Worm (Caenorhabditis elegans): ENCODE measurements around the gene nhr-105.
A peak's percentile ranks its signal among the peaks of the same experiment; 100 is the strongest.

Gene nhr-105

ce11 chrIV:7012731-7013445 lies 37.1 kb upstream of the nhr-105 start (continued):
- no peak for TF ChIP-seq efl-3 (GFP tag; optimal IDR thresholded peaks at IDR 0.05)

- TF ChIP-seq rnt-1 (tag; optimal IDR thresholded peaks at IDR 0.05) (no peak), ets-5 (GFP tag; IDR thresholded peaks at IDR 0.05) (no peak), nhr-20 (tag; optimal IDR thresholded peaks at IDR 0.05) (peak; percentile 42), hpl-2 (GFP tag; optimal IDR thresholded peaks at IDR 0.05) (no peak), xbp-1 (tag; optimal IDR thresholded peaks at IDR 0.05) (peak; percentile 0), sptf-1 (tag; optimal IDR thresholded peaks at IDR 0.05) (no peak), pag-3 (tag; optimal IDR thresholded peaks at IDR 0.05; ENCODE audit: borderline replicate concordance, insufficient read depth) (no peak), unc-30 (tag; optimal IDR thresholded peaks at IDR 0.05) (no peak), lin-14 (GFP tag; optimal IDR thresholded peaks at IDR 0.05) (peak; percentile 86), unc-62 (GFP tag; optimal IDR thresholded peaks at IDR 0.05) (no peak), hlh-17 (GFP tag; optimal IDR thresholded peaks at IDR 0.05; ENCODE audit: borderline replicate concordance) (no peak), ztf-4 (tag; optimal IDR thresholded peaks at IDR 0.05) (peak; percentile 10), nhr-237 (tag; optimal IDR thresholded peaks at IDR 0.05) (no peak), pax-3 (tag; optimal IDR thresholded peaks at IDR 0.05) (no peak), nhr-71 (tag; optimal IDR thresholded peaks at IDR 0.05) (peak; percentile 67), elt-2 (tag; optimal IDR thresholded peaks at IDR 0.05) (peak; percentile 30), unc-98 (GFP tag; IDR thresholded peaks at IDR 0.05) (no peak), blmp-1 (tag; optimal IDR thresholded peaks at IDR 0.05) (peak; percentile 35), fkh-4 (tag; optimal IDR thresholded peaks at IDR 0.05; ENCODE audit: borderline replicate concordance) (no peak), nhr-47 (tag; optimal IDR thresholded peaks at IDR 0.05) (peak; percentile 65), nhr-28 (tag; optimal IDR thresholded peaks at IDR 0.05) (no peak), dpl-1 (GFP tag; optimal IDR thresholded peaks at IDR 0.05) (peak; percentile 19 to 34 (median 20)), lir-3 (tag; optimal IDR thresholded peaks at IDR 0.05; ENCODE audit: poor library complexity) (no peak), ceh-63 (GFP tag; optimal IDR thresholded peaks at IDR 0.05) (no peak), lin-15B (tag; optimal IDR thresholded peaks at IDR 0.05) (no peak), lsy-2 (tag; optimal IDR thresholded peaks at IDR 0.05) (peak; percentile 41 to 62), pqm-1 (tag; optimal IDR thresholded peaks at IDR 0.05) (no peak), mab-9 (GFP tag; IDR thresholded peaks at IDR 0.05) (no peak), C04F5.9 (tag; optimal IDR thresholded peaks at IDR 0.05) (no peak), elt-3 (tag; optimal IDR thresholded peaks at IDR 0.05) (peak in 1 of 6 experiments; percentile 44), ceh-90 (tag; optimal IDR thresholded peaks at IDR 0.05) (no peak), grh-1 (GFP tag; IDR thresholded peaks at IDR 0.05) (no peak), fos-1 (tag; optimal IDR thresholded peaks at IDR 0.05) (no peak), egl-27 (tag; optimal IDR thresholded peaks at IDR 0.05) (no peak), nhr-84 (tag; optimal IDR thresholded peaks at IDR 0.05) (no peak), fkh-10 (GFP tag; optimal IDR thresholded peaks at IDR 0.05) (no peak), zip-4 (GFP tag; optimal IDR thresholded peaks at IDR 0.05) (no peak), alr-1 (tag; optimal IDR thresholded peaks at IDR 0.05; ENCODE audit: borderline replicate concordance) (no peak), mep-1 (tag; optimal IDR thresholded peaks at IDR 0.05) (peak; percentile 67), snpc-4 (tag; optimal IDR thresholded peaks at IDR 0.05) (peak; percentile 12), aha-1 (tag; optimal IDR thresholded peaks at IDR 0.05) (no peak), ces-1 (GFP tag; optimal IDR thresholded peaks at IDR 0.05) (no peak), tbx-2 (tag; optimal IDR thresholded peaks at IDR 0.05) (peak; percentile 40), skn-1 (tag; optimal IDR thresholded peaks at IDR 0.05) (peak; percentile 44), efl-3 (GFP tag; optimal IDR thresholded peaks at IDR 0.05) (no peak), snu-23 (GFP tag; optimal IDR thresholded peaks at IDR 0.05) (peak; percentile 60), swsn-7 (tag; optimal IDR thresholded peaks at IDR 0.05) (peak; percentile 48), ztf-11 (tag; optimal IDR thresholded peaks at IDR 0.05) (no peak), nhr-77 (tag; optimal IDR thresholded peaks at IDR 0.05) (no peak)
These were observed 33.5 kb upstream of the nhr-105 start for ce11 chrIV:7016502-7016901.
